Fruit fly (Drosophila melanogaster): Measurements from ENCODE around the gene Lar.

Gene Lar

DNA sequence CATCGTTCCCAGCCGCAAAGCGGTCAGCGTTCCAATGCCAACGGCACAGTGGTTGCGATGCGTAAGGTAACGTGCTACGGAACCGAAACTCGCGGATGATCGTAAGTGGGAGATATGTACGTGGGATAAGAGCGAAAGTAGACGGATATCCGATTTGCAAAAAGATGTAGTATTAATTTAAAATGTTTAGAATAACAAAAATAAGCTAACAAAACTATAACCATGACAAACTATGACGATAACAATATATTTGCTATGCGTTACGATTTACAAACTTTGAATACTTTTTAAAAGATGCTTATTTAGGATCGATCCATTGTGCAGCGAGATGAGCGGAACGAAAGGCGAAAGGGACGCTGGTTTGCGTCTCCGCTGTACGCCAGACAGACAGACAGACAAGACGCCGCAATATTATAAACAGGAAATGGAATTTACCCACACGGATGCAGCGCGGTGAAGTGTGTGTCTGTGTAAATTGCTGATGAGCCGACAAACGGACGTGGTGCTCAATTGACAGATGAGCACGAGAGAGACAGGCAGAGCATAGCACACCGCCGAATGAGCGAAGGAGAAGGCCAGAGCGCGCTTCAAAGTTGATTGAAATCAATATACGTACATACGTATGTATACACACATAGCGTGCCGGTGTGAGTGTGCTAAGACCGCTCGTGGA is 10.7 kb upstream of the Lar start (continued):
- peak; percentile 80; the same call in 1 of the 2 replicates for TF ChIP-seq CkIIα-i1 (GFP tag; IDR thresholded peaks at IDR 0.05)
- TF ChIP-seq CG14860 (GFP tag; IDR thresholded peaks at IDR 0.05; ENCODE audit: partially characterized antibody) = no peak
- TF ChIP-seq MTF-1 (GFP tag; optimal IDR thresholded peaks at IDR 0.05; ENCODE audit: borderline replicate concordance) = peak; percentile 35
- peak; percentile 63 for TF ChIP-seq lbe (GFP tag; optimal IDR thresholded peaks at IDR 0.05)

DNA sequence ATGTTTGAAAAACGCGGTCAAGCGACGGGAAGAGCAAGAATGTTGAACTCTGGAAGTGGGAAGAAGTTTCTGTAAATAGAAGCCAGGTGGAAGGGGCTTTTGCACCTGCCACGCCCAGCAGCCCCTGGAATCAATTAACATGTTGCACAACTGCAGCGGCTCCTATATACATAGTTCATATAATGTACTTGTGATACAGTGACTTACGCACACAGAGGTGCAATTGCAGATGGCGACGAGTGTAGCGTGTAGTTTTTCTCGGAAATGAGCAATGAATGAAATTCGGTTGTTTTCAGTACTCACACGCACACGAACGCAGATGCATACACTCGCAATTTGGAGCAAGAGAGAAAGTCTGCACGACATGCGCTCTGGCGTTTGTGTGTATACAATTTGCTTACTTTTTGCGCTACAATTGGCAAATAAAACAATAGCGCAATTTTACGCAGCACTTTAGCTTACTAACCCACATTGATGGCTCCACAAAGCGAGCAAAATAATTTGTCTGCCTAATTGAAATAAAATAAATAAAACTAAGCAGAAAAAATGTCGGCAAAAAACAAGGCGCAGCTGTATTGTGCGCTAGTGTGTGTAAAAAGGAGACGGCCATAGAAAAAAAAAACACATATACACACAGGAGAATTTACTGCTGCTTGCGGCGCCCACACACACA is 10.0 kb upstream of the Lar start:
- no peak for TF ChIP-seq NC2α (GFP tag; optimal IDR thresholded peaks at IDR 0.05)
- TF ChIP-seq CG17186 (GFP tag; optimal IDR thresholded peaks at IDR 0.05) = no peak
- TF ChIP-seq CG8944 (GFP tag; optimal IDR thresholded peaks at IDR 0.05) = no peak
- no peak for TF ChIP-seq al (GFP tag; IDR thresholded peaks at IDR 0.05)
- no peak for TF ChIP-seq grau (tag; optimal IDR thresholded peaks at IDR 0.05)
- no peak for TF ChIP-seq Optix (GFP tag; IDR thresholded peaks at IDR 0.05)
- no peak for TF ChIP-seq ssp (GFP tag; IDR thresholded peaks at IDR 0.05)
- TF ChIP-seq B-H1 (GFP tag; IDR thresholded peaks at IDR 0.05) = no peak
- no peak for TF ChIP-seq Doc2 (GFP tag; IDR thresholded peaks at IDR 0.05)
- TF ChIP-seq CG3407 (GFP tag; optimal IDR thresholded peaks at IDR 0.05) = no peak
- TF ChIP-seq CG12391 (tag; optimal IDR thresholded peaks at IDR 0.05) = no peak
- no peak for TF ChIP-seq Hr51 (GFP tag; optimal IDR thresholded peaks at IDR 0.05)
- peak; percentile 83 for TF ChIP-seq CG3065 (GFP tag; optimal IDR thresholded peaks at IDR 0.05)
- TF ChIP-seq CG2875 (GFP tag; optimal IDR thresholded peaks at IDR 0.05) = no peak
- no peak for TF ChIP-seq CG8359 (GFP tag; optimal IDR thresholded peaks at IDR 0.05; ENCODE audit: borderline replicate concordance)
- TF ChIP-seq Ptx1 (GFP tag; IDR thresholded peaks at IDR 0.05) = no peak
- TF ChIP-seq sima (GFP tag; optimal IDR thresholded peaks at IDR 0.05) = no peak
- no peak for TF ChIP-seq gcm (GFP tag; optimal IDR thresholded peaks at IDR 0.05)
- TF ChIP-seq p53 (GFP tag; optimal IDR thresholded peaks at IDR 0.05) = no peak
- TF ChIP-seq CG42726 (GFP tag; IDR thresholded peaks at IDR 0.05; ENCODE audit: partially characterized antibody) = no peak
- no peak for TF ChIP-seq gro (GFP tag; optimal IDR thresholded peaks at IDR 0.05)
- no peak for TF ChIP-seq Lhr (GFP tag; optimal IDR thresholded peaks at IDR 0.05)
- TF ChIP-seq br (optimal IDR thresholded peaks at IDR 0.05) = no peak
- peak; percentile 17 for TF ChIP-seq HLHmδ (GFP tag; optimal IDR thresholded peaks at IDR 0.05)
- no peak for TF ChIP-seq trh (GFP tag; optimal IDR thresholded peaks at IDR 0.05)
- no peak for TF ChIP-seq sob (GFP tag; IDR thresholded peaks at IDR 0.05)
- TF ChIP-seq CG8478 (optimal IDR thresholded peaks at IDR 0.05) = peak; percentile 42
- no peak for TF ChIP-seq dmrt99B (tag; optimal IDR thresholded peaks at IDR 0.05)
- no peak for TF ChIP-seq ara (GFP tag; IDR thresholded peaks at IDR 0.05)
- peak; percentile 88 for TF ChIP-seq ewg (GFP tag; optimal IDR thresholded peaks at IDR 0.05)
- TF ChIP-seq tgo (GFP tag; IDR thresholded peaks at IDR 0.05) = no peak
- TF ChIP-seq gem (tag; optimal IDR thresholded peaks at IDR 0.05) = no peak
- TF ChIP-seq CG15073 (GFP tag; optimal IDR thresholded peaks at IDR 0.05) = no peak
- TF ChIP-seq CG1603 (tag; optimal IDR thresholded peaks at IDR 0.05) = no peak
- TF ChIP-seq Sin3A (optimal IDR thresholded peaks at IDR 0.05) = no peak
- TF ChIP-seq gfzf (GFP tag; optimal IDR thresholded peaks at IDR 0.05) = no peak
- TF ChIP-seq Sry-β (GFP tag; optimal IDR thresholded peaks at IDR 0.05) = no peak
- TF ChIP-seq abd-A (tag; optimal IDR thresholded peaks at IDR 0.05) = no peak
- no peak for TF ChIP-seq tio (GFP tag; optimal IDR thresholded peaks at IDR 0.05)
- no peak for TF ChIP-seq CG11696 (GFP tag; IDR thresholded peaks at IDR 0.05)
- TF ChIP-seq esg (GFP tag; conservative IDR thresholded peaks at IDR 0.05) = no peak
- no peak for TF ChIP-seq CG12769 (tag; optimal IDR thresholded peaks at IDR 0.05)
- no peak for TF ChIP-seq CG7786 (GFP tag; optimal IDR thresholded peaks at IDR 0.05)
- TF ChIP-seq CG2129 (GFP tag; IDR thresholded peaks at IDR 0.05; ENCODE audit: partially characterized antibody) = no peak

All from whole organism, embryonic.